Worm (Caenorhabditis elegans) whole organism, L4 larva: ENCODE results near the gene F35G2.3.

ENCODE experiments used
- F10B5.3 ChIP-seq: sonication (generic microtip); optimal IDR thresholded peaks from 2 replicates; lab custom pipeline; 2016; ENCODE audit warnings: mild to moderate bottlenecking, missing genetic modification characterization, missing compliant biosample characterization
- F49E8.2 ChIP-seq: sonication (generic microtip); optimal IDR thresholded peaks from 2 replicates; lab custom pipeline; 2016; ENCODE audit warnings: missing compliant biosample characterization, mild to moderate bottlenecking, missing genetic modification characterization, borderline replicate concordance
- T20F7.1 ChIP-seq: fragments of 200-800 bp; sonication (Bioruptor generic); optimal IDR thresholded peaks from 2 replicates; lab custom pipeline; 2018; ENCODE audit warnings: mild to moderate bottlenecking, missing genetic modification characterization, missing compliant biosample characterization
- T26A8.4 ChIP-seq: fragments of 200-800 bp; sonication (Bioruptor generic); IDR thresholded peaks from 2 replicates; pipeline ENCODE4 v1.3.6; 2022; ENCODE audit warnings: missing genetic modification characterization, missing compliant biosample characterization
- Y48G9A.11 ChIP-seq: fragments of 200-800 bp; sonication (Bioruptor generic); IDR thresholded peaks from 2 replicates; pipeline ENCODE4 v1.3.6; 2022; ENCODE audit warnings: missing genetic modification reagents, missing genetic modification characterization, missing compliant biosample characterization
- aha-1 ChIP-seq: fragments of 150-350 bp; peaks from one replicate; lab custom pipeline; 2014; ENCODE audit warnings: missing biosample characterization, missing genetic modification characterization
- ama-1 ChIP-seq: fragments of 150-350 bp; optimal IDR thresholded peaks from 2 replicates; lab custom pipeline; 2014; ENCODE audit warnings: inconsistent platforms, mixed read lengths
- arid-1 ChIP-seq: fragments of 200-800 bp; sonication (Bioruptor generic); conservative IDR thresholded peaks from 2 replicates; pipeline ENCODE4 v1.3.6; 2022; ENCODE audit warnings: missing genetic modification reagents, missing genetic modification characterization, missing compliant biosample characterization
- ceh-20 ChIP-seq: fragments of 200-800 bp; sonication (Bioruptor generic); IDR thresholded peaks from 2 replicates; pipeline ENCODE4 v1.3.6; 2022; ENCODE audit warnings: missing genetic modification reagents, missing genetic modification characterization, missing compliant biosample characterization
- ceh-62 ChIP-seq: sonication (generic microtip); optimal IDR thresholded peaks from 2 replicates; lab custom pipeline; 2017; ENCODE audit warnings: missing biosample characterization, missing genetic modification characterization
- daf-12 ChIP-seq: fragments of 150-350 bp; optimal IDR thresholded peaks from 2 replicates; lab custom pipeline; 2014; ENCODE audit warnings: missing biosample characterization, missing genetic modification reagents, missing genetic modification characterization
- daf-16 ChIP-seq, 3 experiments: sonication (generic microtip); optimal IDR thresholded peaks; 2 replicates each; lab custom pipeline; 2016 to 2017; ENCODE audit warnings: missing genetic modification characterization in 3 of 3, missing genetic modification reagents in 3 of 3, mild to moderate bottlenecking in 2 of 3, missing compliant biosample characterization in 2 of 3, missing biosample characterization in 1 of 3, moderate library complexity in 1 of 3
- daf-8 ChIP-seq: fragments of 200-800 bp; sonication (Bioruptor generic); IDR thresholded peaks from 2 replicates; pipeline ENCODE4 v1.3.6; 2022; ENCODE audit warnings: missing genetic modification characterization, missing compliant biosample characterization
- dmd-8 ChIP-seq: fragments of 200-800 bp; sonication (Bioruptor generic); IDR thresholded peaks from 2 replicates; pipeline ENCODE4 v1.3.6; 2022; ENCODE audit warnings: missing genetic modification characterization, missing compliant biosample characterization
- egl-43 ChIP-seq: fragments of 200-800 bp; sonication (Bioruptor generic); IDR thresholded peaks from 2 replicates; pipeline ENCODE4 v1.3.6; 2022; ENCODE audit warnings: missing genetic modification reagents, missing genetic modification characterization, missing compliant biosample characterization
- fos-1 ChIP-seq: fragments of 150-350 bp; optimal IDR thresholded peaks from 2 replicates; lab custom pipeline; 2014; ENCODE audit warnings: missing biosample characterization, missing genetic modification characterization
- hif-1 ChIP-seq, 2 experiments: sonication (generic microtip); optimal IDR thresholded peaks; 2 replicates each; lab custom pipeline; 2016 to 2017; ENCODE audit warnings: missing compliant biosample characterization in 2 of 2, missing genetic modification characterization in 2 of 2, missing genetic modification reagents in 2 of 2, missing genotype in 2 of 2, mild to moderate bottlenecking in 1 of 2
- hmg-1.1 ChIP-seq: fragments of 200-800 bp; sonication (Bioruptor generic); IDR thresholded peaks from 2 replicates; pipeline ENCODE4 v1.3.6; 2022; ENCODE audit warnings: missing genetic modification reagents, missing genetic modification characterization, missing compliant biosample characterization
- lin-38 ChIP-seq: fragments of 200-800 bp; sonication (Bioruptor generic); IDR thresholded peaks from 2 replicates; pipeline ENCODE4 v1.3.6; 2022; ENCODE audit warnings: missing genetic modification reagents, missing genetic modification characterization, missing compliant biosample characterization
- lin-39 ChIP-seq: fragments of 150-350 bp; optimal IDR thresholded peaks from 2 replicates; lab custom pipeline; 2014; ENCODE audit warnings: missing biosample characterization, missing genetic modification reagents, missing genetic modification characterization
- madf-9 ChIP-seq: fragments of 200-800 bp; sonication (Bioruptor generic); conservative IDR thresholded peaks from 2 replicates; pipeline ENCODE4 v1.3.6; 2022; ENCODE audit warnings: missing genetic modification reagents, missing genetic modification characterization, missing compliant biosample characterization
- nhr-10 ChIP-seq: fragments of 150-350 bp; optimal IDR thresholded peaks from 2 replicates; lab custom pipeline; 2014; ENCODE audit warnings: missing biosample characterization, missing genetic modification characterization
- nhr-42 ChIP-seq: fragments of 200-800 bp; sonication (Bioruptor generic); IDR thresholded peaks from 2 replicates; pipeline ENCODE4 v1.3.6; 2022; ENCODE audit warnings: missing genetic modification characterization, missing compliant biosample characterization
- nhr-6 ChIP-seq: fragments of 150-350 bp; optimal IDR thresholded peaks from 2 replicates; lab custom pipeline; 2014; ENCODE audit warnings: missing biosample characterization, missing genetic modification characterization
- nhr-77 ChIP-seq: fragments of 150-350 bp; optimal IDR thresholded peaks from 2 replicates; lab custom pipeline; 2014; ENCODE audit warnings: missing biosample characterization, missing genetic modification characterization
- php-3 ChIP-seq: fragments of 200-800 bp; sonication (Bioruptor generic); IDR thresholded peaks from 2 replicates; pipeline ENCODE4 v1.3.6; 2022; ENCODE audit warnings: missing genetic modification reagents, missing genetic modification characterization, missing compliant biosample characterization
- sdz-12 ChIP-seq: fragments of 200-800 bp; sonication (Bioruptor generic); optimal IDR thresholded peaks from 2 replicates; lab custom pipeline; 2018; ENCODE audit warnings: mild to moderate bottlenecking, missing genetic modification characterization, missing compliant biosample characterization
- snpc-1.2 ChIP-seq: fragments of 200-800 bp; sonication (Bioruptor generic); IDR thresholded peaks from 2 replicates; pipeline ENCODE4 v1.3.6; 2022; ENCODE audit warnings: missing genetic modification reagents, missing genetic modification characterization, missing compliant biosample characterization
- unc-62 ChIP-seq, 3 experiments: fragments of 150-350 bp in 1 of 3; sonication (generic microtip); optimal IDR thresholded peaks in 2 of 3; peaks in 1 of 3; 1 replicate in 1 of 3; 2 replicates in 2 of 3; lab custom pipeline; 2014 to 2017; ENCODE audit warnings: missing biosample characterization in 3 of 3, missing genetic modification characterization in 3 of 3, missing genetic modification reagents in 3 of 3, missing genotype in 1 of 3
- zfp-2 ChIP-seq: sonication (generic microtip); optimal IDR thresholded peaks from 2 replicates; lab custom pipeline; 2016; ENCODE audit warnings: mild to moderate bottlenecking, missing genetic modification characterization, missing compliant biosample characterization
- zip-11 ChIP-seq: fragments of 200-800 bp; sonication (Bioruptor generic); IDR thresholded peaks from 2 replicates; pipeline ENCODE4 v1.3.6; 2022; ENCODE audit warnings: missing genetic modification characterization, missing compliant biosample characterization

F35G2.3 gene

DNA sequence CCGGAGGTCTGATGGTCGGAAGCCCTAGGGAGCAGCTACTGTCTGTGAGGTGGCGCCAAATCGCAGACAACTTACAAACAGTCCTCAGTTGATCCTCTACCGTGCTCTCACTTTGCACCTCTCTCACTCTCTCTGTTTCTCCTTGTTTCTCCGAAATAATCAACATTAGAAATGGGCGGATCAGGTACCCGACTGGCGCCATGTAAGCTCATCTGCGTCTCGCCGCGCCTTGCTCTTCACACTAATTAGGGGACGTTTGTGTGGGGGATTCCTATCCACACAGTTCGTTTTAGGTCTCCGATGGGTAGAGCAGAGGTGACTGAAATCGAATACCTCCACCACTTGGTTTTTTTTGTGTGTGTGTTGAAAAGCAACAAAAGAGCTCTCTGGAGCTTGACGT lies 7.4 kb upstream of the F35G2.3 start:
- TF ChIP-seq ceh-62 (tag; lab: Kevin White, UChicago) (no peak), egl-43 (GFP tag; lab: Robert Waterston, UW) (peak; percentile 71; the same call in 1 of the 2 replicates), madf-9 (GFP tag; lab: Robert Waterston, UW) (0 out of 2 replicates have a peak, but pooled peaks have one; percentile 8)

DNA sequence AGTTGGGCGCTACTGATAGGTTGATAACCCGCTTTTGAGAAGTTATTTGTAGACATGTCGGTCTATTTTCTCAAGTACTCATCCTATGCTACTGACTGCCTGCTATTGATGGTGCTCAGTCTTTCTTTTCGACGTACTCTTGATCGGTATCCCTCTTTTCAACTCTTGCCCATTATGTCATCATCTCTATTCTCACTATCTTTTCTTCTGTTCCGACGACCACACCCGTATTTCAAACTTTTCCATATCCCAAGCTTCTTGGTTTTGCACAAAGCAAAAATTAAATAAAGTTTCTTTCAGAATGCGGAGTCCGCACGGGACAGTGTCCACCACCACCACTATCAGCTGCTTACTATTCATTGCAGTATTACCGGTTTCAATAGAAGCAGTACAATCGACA lies 6.5 kb upstream of the F35G2.3 start, which contains the start of gene F35G2.1:
Gene F35G2.1, plus strand, starts transcription at position 301 of the 400 bp plus-strand sequence.
- TF ChIP-seq egl-43 (GFP tag; lab: Robert Waterston, UW) (no peak), daf-12 (tag; lab: Kevin White, UChicago) (no peak), sdz-12 (GFP tag; lab: Kevin White, UChicago) (no peak), daf-8 (GFP tag; lab: Robert Waterston, UW) (no peak), F49E8.2 (tag; lab: Kevin White, UChicago) (no peak), zfp-2 (tag; lab: Kevin White, UChicago) (no peak), ceh-20 (GFP tag; lab: Robert Waterston, UW) (no peak)

DNA sequence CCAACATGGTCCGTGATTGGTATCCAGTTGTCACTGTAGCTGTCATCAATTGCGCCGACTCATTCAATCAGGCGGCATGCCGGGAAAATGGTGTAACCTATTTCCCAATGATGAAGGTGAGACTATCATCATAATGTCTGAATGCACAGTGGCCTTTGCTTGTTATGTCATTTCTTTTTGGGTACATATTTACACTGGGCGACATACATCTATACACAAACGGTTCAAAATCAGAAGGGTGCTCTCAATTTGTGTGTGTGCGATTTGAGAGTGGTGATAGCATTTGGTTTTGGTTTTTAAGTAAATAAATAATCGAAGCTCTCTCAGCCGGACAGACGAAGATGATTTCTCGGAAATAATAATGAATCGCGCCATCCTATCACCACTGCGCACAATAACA lies 5.5 kb upstream of the F35G2.3 start:
- TF ChIP-seq dmd-8 (GFP tag; lab: Robert Waterston, UW) (no peak), nhr-10 (no peak), nhr-6 (tag; lab: Kevin White, UChicago) (peak; percentile 23)

DNA sequence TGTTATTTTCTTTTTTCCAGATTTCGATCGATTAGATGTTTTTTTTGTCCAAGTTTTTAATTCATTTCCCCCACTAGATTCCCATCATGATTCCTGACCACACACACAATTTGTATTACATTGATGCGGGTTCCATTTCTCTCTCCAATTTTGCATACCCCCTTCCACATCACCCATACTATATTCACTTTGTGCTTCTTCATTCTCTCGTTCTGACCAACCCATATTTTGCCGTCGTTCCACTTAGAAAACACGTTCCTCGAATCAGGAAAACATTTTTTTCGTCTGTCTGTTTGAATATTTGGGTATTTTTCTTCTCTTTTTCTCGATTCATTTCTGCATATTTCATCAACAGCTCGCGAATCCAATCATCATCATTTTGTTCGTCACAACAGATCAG lies 2.0 kb upstream of the F35G2.3 start:
- no peak for TF ChIP-seq lin-39 (tag; lab: Kevin White, UChicago)
- peak in 1 of 2 experiments; percentile 94 for TF ChIP-seq unc-62 (GFP tag; optimal IDR thresholded peaks at IDR 0.05 in 1 of 2; lab: Kevin White, UChicago)
- TF ChIP-seq unc-62 (tag; optimal IDR thresholded peaks at IDR 0.05; lab: Kevin White, UChicago) = no peak
- TF ChIP-seq daf-16 (GFP tag; optimal IDR thresholded peaks at IDR 0.05; lab: Kevin White, UChicago) = no peak
- peak; percentile 18 for TF ChIP-seq daf-16 (tag; optimal IDR thresholded peaks at IDR 0.05; lab: Kevin White, UChicago)
- TF ChIP-seq hif-1 (tag; optimal IDR thresholded peaks at IDR 0.05; lab: Kevin White, UChicago) = no peak
- TF ChIP-seq ceh-62 (tag; lab: Kevin White, UChicago) = no peak

DNA sequence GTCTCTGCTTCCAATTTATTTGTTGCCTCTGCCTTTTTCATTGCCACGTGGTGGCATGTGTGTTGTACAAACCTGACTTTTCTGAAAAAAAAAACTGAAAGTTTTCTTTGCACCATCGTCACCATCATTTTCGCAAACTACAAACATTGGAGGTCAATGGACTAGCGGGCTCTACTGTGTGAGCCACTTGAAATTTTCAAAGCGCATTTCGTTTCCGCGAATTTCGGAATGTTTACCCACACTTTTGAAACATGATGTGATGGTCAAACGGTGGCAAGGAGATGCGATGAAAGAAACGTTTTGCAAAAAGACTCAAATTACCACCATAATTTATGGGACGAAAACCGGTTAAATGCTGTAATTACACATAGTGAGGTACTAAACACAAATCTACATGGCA lies 1.6 kb upstream of the F35G2.3 start:
- TF ChIP-seq F10B5.3 (tag; lab: Kevin White, UChicago) = no peak
- TF ChIP-seq zip-11 = no peak
- TF ChIP-seq snpc-1.2 (GFP tag; lab: Robert Waterston, UW) = peak; percentile 72
- peak; percentile 3 for TF ChIP-seq nhr-77 (tag; lab: Kevin White, UChicago)
- peak; percentile 2 for TF ChIP-seq F49E8.2 (tag; lab: Kevin White, UChicago)
- TF ChIP-seq Y48G9A.11 (GFP tag; lab: Robert Waterston, UW) = peak; percentile 73
- peak; percentile 18 for TF ChIP-seq fos-1
- TF ChIP-seq ama-1 (lab: Kevin White, UChicago) = peak; percentile 25
- TF ChIP-seq hmg-1.1 (GFP tag; lab: Robert Waterston, UW) = no peak
- TF ChIP-seq ceh-62 (tag; lab: Kevin White, UChicago) = no peak
- TF ChIP-seq nhr-42 (GFP tag; lab: Robert Waterston, UW) = no peak
- TF ChIP-seq aha-1 = peak; percentile 93
- TF ChIP-seq lin-38 = peak; percentile 29; the same call in 1 of the 2 replicates
- TF ChIP-seq, all 104 proteins: peak for 8

DNA sequence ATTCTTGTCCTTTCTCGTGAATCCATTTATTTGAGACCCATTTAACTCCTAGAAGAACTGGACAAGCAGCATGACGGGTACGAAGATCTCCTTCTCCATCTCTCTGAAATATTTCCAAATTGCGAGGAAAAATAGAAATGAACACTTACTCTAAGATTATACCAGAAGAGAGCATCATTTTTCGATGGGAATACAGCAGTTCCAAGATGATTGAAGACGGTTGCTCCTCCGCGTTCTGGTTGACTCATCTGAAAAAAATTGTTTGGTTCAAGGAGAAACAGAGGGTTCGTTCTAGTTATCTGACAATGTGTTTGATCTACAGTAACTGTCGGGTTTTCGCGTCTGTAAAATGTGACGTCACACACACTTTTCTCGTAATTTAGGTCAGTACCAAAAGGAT lies 1.9 kb downstream of the F35G2.3 start:
- TF ChIP-seq arid-1 (0 out of 2 replicates have a peak, but pooled peaks have one; percentile 7), egl-43 (GFP tag; lab: Robert Waterston, UW) (0 out of 2 replicates have a peak, but pooled peaks have one; percentile 4), T26A8.4 (GFP tag; lab: Robert Waterston, UW) (peak; percentile 65), T20F7.1 (GFP tag; lab: Kevin White, UChicago) (no peak), php-3 (GFP tag; lab: Robert Waterston, UW) (peak; percentile 42; the same call in 1 of the 2 replicates)
